Worm (Caenorhabditis elegans): Measurements from ENCODE around the gene col-34.
A peak's percentile ranks its signal among the peaks of the same experiment; 100 is the strongest.

The col-34 gene

ce11 chrIV:4215349-4215748 lies 29.1 kb downstream of the col-34 start (continued):
- TF ChIP-seq Y116A8C.19 (tag; optimal IDR thresholded peaks at IDR 0.05; ENCODE audit: borderline replicate concordance) (no peak), mdl-1 (tag; optimal IDR thresholded peaks at IDR 0.05) (peak in 1 of 2 experiments; percentile 81), hpl-2 (GFP tag; optimal IDR thresholded peaks at IDR 0.05) (no peak), tlp-1 (tag; optimal IDR thresholded peaks at IDR 0.05) (no peak), fkh-8 (tag; optimal IDR thresholded peaks at IDR 0.05) (peak; percentile 73), zag-1 (tag; optimal IDR thresholded peaks at IDR 0.05) (no peak), nhr-76 (tag; optimal IDR thresholded peaks at IDR 0.05) (no peak), nhr-77 (tag; optimal IDR thresholded peaks at IDR 0.05) (peak; percentile 52), ceh-8 (GFP tag; optimal IDR thresholded peaks at IDR 0.05) (no peak), dsc-1 (tag; optimal IDR thresholded peaks at IDR 0.05) (peak; percentile 5), nhr-19 (GFP tag; conservative IDR thresholded peaks at IDR 0.05) (peak; percentile 34), elt-3 (tag; optimal IDR thresholded peaks at IDR 0.05) (peak in 3 of 6 experiments; percentile 23 to 72 (median 47)), lin-35 (GFP tag; optimal IDR thresholded peaks at IDR 0.05) (peak; percentile 49 to 68), vab-15 (tag; optimal IDR thresholded peaks at IDR 0.05) (no peak), aha-1 (tag; optimal IDR thresholded peaks at IDR 0.05) (no peak), snu-23 (GFP tag; optimal IDR thresholded peaks at IDR 0.05) (peak; percentile 80), swsn-7 (tag; optimal IDR thresholded peaks at IDR 0.05) (peak; percentile 54), efl-1 (optimal IDR thresholded peaks at IDR 0.05) (peak; percentile 60 to 78), efl-1 (GFP tag; optimal IDR thresholded peaks at IDR 0.05 in 1 of 2) (peak; percentile 21 to 87), nhr-85 (tag) (no peak), nhr-47 (tag; optimal IDR thresholded peaks at IDR 0.05) (peak; percentile 62), nhr-20 (tag; optimal IDR thresholded peaks at IDR 0.05) (peak; percentile 72), ceh-90 (tag; optimal IDR thresholded peaks at IDR 0.05) (no peak), nhr-28 (tag; optimal IDR thresholded peaks at IDR 0.05) (no peak), efl-3 (GFP tag; optimal IDR thresholded peaks at IDR 0.05) (no peak), alr-1 (tag; optimal IDR thresholded peaks at IDR 0.05; ENCODE audit: borderline replicate concordance) (no peak), skn-1 (tag; optimal IDR thresholded peaks at IDR 0.05) (peak; percentile 100), nhr-12 (tag; optimal IDR thresholded peaks at IDR 0.05) (no peak), fkh-10 (GFP tag; optimal IDR thresholded peaks at IDR 0.05) (peak; percentile 52), hlh-4 (tag; optimal IDR thresholded peaks at IDR 0.05) (no peak), C34B4.2 (tag; optimal IDR thresholded peaks at IDR 0.05) (no peak)

ce11 chrIV:4212733-4213132 lies 31.7 kb downstream of the col-34 start:
- TF ChIP-seq unc-62 (GFP tag; optimal IDR thresholded peaks at IDR 0.05), result no peak
- TF ChIP-seq elt-2 (tag; optimal IDR thresholded peaks at IDR 0.05), result peak; percentile 68
- TF ChIP-seq xbp-1 (tag; optimal IDR thresholded peaks at IDR 0.05), result no peak
- TF ChIP-seq snpc-4 (tag; optimal IDR thresholded peaks at IDR 0.05), result no peak
- no peak for TF ChIP-seq nhr-77 (tag; optimal IDR thresholded peaks at IDR 0.05)
- TF ChIP-seq dsc-1 (tag; optimal IDR thresholded peaks at IDR 0.05), result no peak
- no peak for TF ChIP-seq ceh-8 (GFP tag; optimal IDR thresholded peaks at IDR 0.05)
- no peak for TF ChIP-seq ces-1 (GFP tag; optimal IDR thresholded peaks at IDR 0.05)
- TF ChIP-seq nhr-76 (tag; optimal IDR thresholded peaks at IDR 0.05), result no peak
- peak; percentile 10 for TF ChIP-seq nhr-71 (tag; optimal IDR thresholded peaks at IDR 0.05)
- no peak for TF ChIP-seq lin-39 (tag; optimal IDR thresholded peaks at IDR 0.05)
- TF ChIP-seq aha-1 (tag; optimal IDR thresholded peaks at IDR 0.05), result no peak
- no peak for TF ChIP-seq unc-130 (tag; optimal IDR thresholded peaks at IDR 0.05)
- no peak for TF ChIP-seq skn-1 (tag; optimal IDR thresholded peaks at IDR 0.05)
- TF ChIP-seq nhr-20 (tag; optimal IDR thresholded peaks at IDR 0.05), result peak; percentile 11
- TF ChIP-seq hlh-17 (GFP tag; optimal IDR thresholded peaks at IDR 0.05; ENCODE audit: borderline replicate concordance), result no peak
- no peak for TF ChIP-seq fkh-4 (tag; optimal IDR thresholded peaks at IDR 0.05; ENCODE audit: borderline replicate concordance)
- TF ChIP-seq lin-35 (GFP tag; optimal IDR thresholded peaks at IDR 0.05), result peak in 1 of 2 experiments; percentile 12

- TF ChIP-seq ceh-88 (GFP tag; IDR thresholded peaks at IDR 0.05), result no peak
- no peak for TF ChIP-seq nhr-47 (tag; optimal IDR thresholded peaks at IDR 0.05)
- TF ChIP-seq egl-13 (tag; optimal IDR thresholded peaks at IDR 0.05), result no peak
- no peak for TF ChIP-seq pqm-1 (tag; optimal IDR thresholded peaks at IDR 0.05)
- TF ChIP-seq tlp-1 (tag; optimal IDR thresholded peaks at IDR 0.05), result no peak
- TF ChIP-seq efl-3 (GFP tag; optimal IDR thresholded peaks at IDR 0.05), result no peak
- TF ChIP-seq mep-1 (tag; optimal IDR thresholded peaks at IDR 0.05), result no peak
- TF ChIP-seq dpl-1 (GFP tag; optimal IDR thresholded peaks at IDR 0.05), result no peak
- no peak for TF ChIP-seq pax-3 (tag; optimal IDR thresholded peaks at IDR 0.05)
- TF ChIP-seq efl-1 (optimal IDR thresholded peaks at IDR 0.05), result no peak
- no peak for TF ChIP-seq efl-1 (GFP tag; optimal IDR thresholded peaks at IDR 0.05 in 1 of 2)
- TF ChIP-seq zip-4 (GFP tag; optimal IDR thresholded peaks at IDR 0.05), result no peak
- no peak for TF ChIP-seq C34B4.2 (tag; optimal IDR thresholded peaks at IDR 0.05)
- peak; percentile 25 for TF ChIP-seq fkh-8 (tag; optimal IDR thresholded peaks at IDR 0.05)
- TF ChIP-seq nhr-71 (tag; optimal IDR thresholded peaks at IDR 0.05), result peak; percentile 4
- TF ChIP-seq lin-14 (GFP tag; optimal IDR thresholded peaks at IDR 0.05), result peak; percentile 60
- TF ChIP-seq unc-62 (GFP tag; optimal IDR thresholded peaks at IDR 0.05), result no peak
- TF ChIP-seq F16B12.6 (tag; optimal IDR thresholded peaks at IDR 0.05), result no peak
Measured at ce11 chrIV:4210868-4211267, 33.5 kb downstream of the col-34 start.
